Fruit fly (Drosophila melanogaster) whole organism, embryonic: ENCODE results near the gene CG32590.

Experiments
- B-H1 ChIP-seq: fragments of 200-800 bp; sonication (Bioruptor generic); IDR thresholded peaks from 3 replicates; pipeline ENCODE4 v1.3.6; 2022; ENCODE audit warnings: missing biosample characterization, missing genetic modification characterization
- CG10267 ChIP-seq: fragments of 200-800 bp; sonication (Bioruptor generic); optimal IDR thresholded peaks from 2 replicates; lab custom pipeline; 2018; ENCODE audit warnings: missing biosample characterization, mild to moderate bottlenecking, missing genetic modification characterization, moderate library complexity
- CG10321 ChIP-seq: fragments of 200-800 bp; sonication (Bioruptor generic); IDR thresholded peaks from 2 replicates; pipeline ENCODE4 v1.3.6; 2022; ENCODE audit warnings: missing biosample characterization, missing genetic modification characterization
- CG13894 ChIP-seq: fragments of 200-800 bp; sonication (Bioruptor generic); optimal IDR thresholded peaks from 3 replicates; lab custom pipeline; 2018; ENCODE audit warnings: missing biosample characterization, mild to moderate bottlenecking, missing genetic modification characterization, moderate library complexity
- CG14014 ChIP-seq: fragments of 200-800 bp; sonication (Bioruptor generic); IDR thresholded peaks from 2 replicates; pipeline ENCODE4 v1.3.6; 2022; ENCODE audit warnings: missing biosample characterization, missing genetic modification characterization
- CG15011 ChIP-seq: fragments of 200-800 bp; sonication (Bioruptor generic); optimal IDR thresholded peaks from 3 replicates; lab custom pipeline; 2018; ENCODE audit warnings: missing biosample characterization, mild to moderate bottlenecking, missing genetic modification characterization
- CG15269 ChIP-seq: fragments of 200-800 bp; sonication (Bioruptor generic); optimal IDR thresholded peaks from 2 replicates; lab custom pipeline; 2018; ENCODE audit warnings: missing biosample characterization, mild to moderate bottlenecking, missing genetic modification characterization, moderate library complexity
- CG2889 ChIP-seq: fragments of 200-800 bp; sonication (Bioruptor generic); IDR thresholded peaks from 3 replicates; pipeline ENCODE4 v1.3.6; 2022; ENCODE audit warnings: missing biosample characterization, missing genetic modification characterization
- CG31365 ChIP-seq: fragments of 200-800 bp; sonication (Bioruptor generic); optimal IDR thresholded peaks from 2 replicates; lab custom pipeline; 2018; ENCODE audit warnings: missing biosample characterization, mild to moderate bottlenecking, missing genetic modification characterization
- CG31388 ChIP-seq: fragments of 200-800 bp; sonication (Bioruptor generic); optimal IDR thresholded peaks from 2 replicates; lab custom pipeline; 2016; ENCODE audit warnings: missing biosample characterization, missing genetic modification characterization
- CG34376 ChIP-seq: fragments of 200-800 bp; sonication (Bioruptor generic); optimal IDR thresholded peaks from 2 replicates; lab custom pipeline; 2018; ENCODE audit warnings: missing biosample characterization, mild to moderate bottlenecking, missing genetic modification characterization
- CG4282 ChIP-seq: fragments of 200-800 bp; sonication (Bioruptor generic); optimal IDR thresholded peaks from 2 replicates; lab custom pipeline; 2016; ENCODE audit warnings: missing biosample characterization, missing genetic modification characterization
- CG9609 ChIP-seq: fragments of 200-800 bp; sonication (Bioruptor generic); optimal IDR thresholded peaks from 3 replicates; lab custom pipeline; 2016; ENCODE audit warnings: missing biosample characterization, missing genetic modification characterization
- Dip3 ChIP-seq: fragments of 200-800 bp; sonication (Bioruptor generic); optimal IDR thresholded peaks from 3 replicates; lab custom pipeline; 2016; ENCODE audit warnings: missing biosample characterization, missing genetic modification characterization
- HLH4C ChIP-seq: fragments of 200-800 bp; sonication (Bioruptor generic); IDR thresholded peaks from 3 replicates; pipeline ENCODE4 v1.3.6; 2022; ENCODE audit warnings: missing biosample characterization, missing genetic modification characterization; ENCODE audit not compliant: partially characterized antibody
- Hr51 ChIP-seq, 2 experiments: fragments of 200-800 bp; sonication (Bioruptor generic); optimal IDR thresholded peaks; 2 replicates in 1 of 2; 3 replicates in 1 of 2; lab custom pipeline; 2016 to 2018; ENCODE audit warnings: missing biosample characterization in 2 of 2, missing genetic modification characterization in 2 of 2, mild to moderate bottlenecking in 1 of 2, moderate library complexity in 1 of 2
- Lpt ChIP-seq: fragments of >200 bp; optimal IDR thresholded peaks from 2 replicates; lab custom pipeline; 2018; ENCODE audit warnings: missing biosample characterization, missing genetic modification characterization
- Med ChIP-seq: fragments of 200-800 bp; sonication (Bioruptor generic); peaks from one replicate; lab custom pipeline; 2016; ENCODE audit warnings: missing biosample characterization, missing genetic modification characterization, mild to moderate bottlenecking, inconsistent platforms, moderate library complexity
- NC2β ChIP-seq: fragments of 200-800 bp; sonication (Bioruptor generic); optimal IDR thresholded peaks from 2 replicates; lab custom pipeline; 2016; ENCODE audit warnings: missing biosample characterization, missing genetic modification characterization
- Nf-YB ChIP-seq: fragments of 200-800 bp; sonication (Bioruptor generic); optimal IDR thresholded peaks from 3 replicates; lab custom pipeline; 2019; ENCODE audit warnings: missing biosample characterization, mild to moderate bottlenecking, missing genetic modification characterization, moderate library complexity
- Pdp1 ChIP-seq, 2 experiments: fragments of 200-800 bp; sonication (Bioruptor generic); optimal IDR thresholded peaks; 3 replicates each; lab custom pipeline; 2016; ENCODE audit warnings: missing biosample characterization in 2 of 2, missing genetic modification characterization in 2 of 2, mild to moderate bottlenecking in 1 of 2, moderate library complexity in 1 of 2
- TFAM ChIP-seq: fragments of 200-800 bp; sonication (Bioruptor generic); optimal IDR thresholded peaks from 2 replicates; lab custom pipeline; 2017; ENCODE audit warnings: missing biosample characterization, missing genetic modification characterization, inconsistent platforms
- Trl ChIP-seq, 3 experiments: fragments of >200 bp in 2 of 3; fragments of 200-800 bp in 1 of 3; sonication (Bioruptor generic) in 1 of 3; optimal IDR thresholded peaks; 2 replicates in 1 of 3; 3 replicates in 2 of 3; lab custom pipeline; 2016 to 2017; ENCODE audit warnings: missing biosample characterization in 1 of 3, missing genetic modification characterization in 1 of 3
- bab2 ChIP-seq: fragments of 200-800 bp; sonication (Bioruptor generic); optimal IDR thresholded peaks from 2 replicates; lab custom pipeline; 2016; ENCODE audit warnings: missing biosample characterization, missing genetic modification characterization
- chinmo ChIP-seq: fragments of 200-800 bp; sonication (Bioruptor generic); IDR thresholded peaks from 4 replicates; pipeline ENCODE4 v1.3.6; 2022; ENCODE audit warnings: missing biosample characterization, missing genetic modification characterization; ENCODE audit not compliant: partially characterized antibody
- corto ChIP-seq: fragments of 200-800 bp; sonication (Bioruptor generic); optimal IDR thresholded peaks from 2 replicates; lab custom pipeline; 2016; ENCODE audit warnings: missing biosample characterization, mild to moderate bottlenecking, missing genetic modification characterization, moderate library complexity
- esg ChIP-seq: fragments of 200-800 bp; sonication (Bioruptor generic); conservative IDR thresholded peaks from 2 replicates; pipeline ENCODE4 v1.3.6; 2022; ENCODE audit warnings: missing biosample characterization, missing genetic modification characterization
- exex ChIP-seq: fragments of 200-800 bp; sonication (Bioruptor generic); optimal IDR thresholded peaks from 4 replicates; lab custom pipeline; 2018; ENCODE audit warnings: missing biosample characterization, mild to moderate bottlenecking, missing genetic modification characterization, moderate library complexity
- fru ChIP-seq: fragments of >200 bp; optimal IDR thresholded peaks from 2 replicates; lab custom pipeline; 2017
- ftz-f1 ChIP-seq: fragments of 200-800 bp; sonication (Bioruptor generic); optimal IDR thresholded peaks from 2 replicates; lab custom pipeline; 2016; ENCODE audit warnings: missing biosample characterization, missing genetic modification characterization
- oc ChIP-seq: fragments of 200-800 bp; sonication (Bioruptor generic); optimal IDR thresholded peaks from 2 replicates; lab custom pipeline; 2018; ENCODE audit warnings: missing biosample characterization, mild to moderate bottlenecking, missing genetic modification characterization, moderate library complexity
- ro ChIP-seq: fragments of 200-800 bp; sonication (Bioruptor generic); IDR thresholded peaks from 2 replicates; pipeline ENCODE4 v1.3.6; 2022; ENCODE audit warnings: missing biosample characterization, missing genetic modification characterization
- schlank ChIP-seq: fragments of 200-800 bp; sonication (Bioruptor generic); optimal IDR thresholded peaks from 2 replicates; lab custom pipeline; 2018; ENCODE audit warnings: missing biosample characterization, mild to moderate bottlenecking, missing genetic modification characterization
- sd ChIP-seq: fragments of 200-800 bp; sonication (Bioruptor generic); optimal IDR thresholded peaks from 3 replicates; lab custom pipeline; 2018; ENCODE audit warnings: missing biosample characterization, mild to moderate bottlenecking, missing genetic modification characterization, moderate library complexity
- sens ChIP-seq: fragments of 200-800 bp; sonication (Bioruptor generic); peaks from one replicate; lab custom pipeline; 2016; ENCODE audit warnings: missing biosample characterization, missing genetic modification characterization
- sob ChIP-seq: fragments of 200-800 bp; sonication (Bioruptor generic); IDR thresholded peaks from 2 replicates; pipeline ENCODE4 v1.3.6; 2022; ENCODE audit warnings: missing biosample characterization, missing genetic modification characterization
- sqz ChIP-seq: fragments of 200-800 bp; sonication (Bioruptor generic); optimal IDR thresholded peaks from 3 replicates; lab custom pipeline; 2018; ENCODE audit warnings: missing biosample characterization, mild to moderate bottlenecking, missing genetic modification characterization
- tup ChIP-seq: fragments of 200-800 bp; sonication (Bioruptor generic); optimal IDR thresholded peaks from 2 replicates; lab custom pipeline; 2016; ENCODE audit warnings: missing biosample characterization, mild to moderate bottlenecking, missing genetic modification characterization, moderate library complexity
- vvl ChIP-seq: fragments of 200-800 bp; sonication (Bioruptor generic); IDR thresholded peaks from 2 replicates; pipeline ENCODE4 v1.3.6; 2022; ENCODE audit warnings: missing biosample characterization, missing genetic modification characterization
- wor ChIP-seq: fragments of 200-800 bp; sonication (Bioruptor generic); IDR thresholded peaks from 2 replicates; pipeline ENCODE4 v1.3.6; 2022; ENCODE audit warnings: missing biosample characterization, missing genetic modification characterization
- zen ChIP-seq: fragments of 200-800 bp; sonication (Bioruptor generic); optimal IDR thresholded peaks from 3 replicates; lab custom pipeline; 2018; ENCODE audit warnings: missing biosample characterization, mild to moderate bottlenecking, missing genetic modification characterization, moderate library complexity

The CG32590 gene

DNA sequence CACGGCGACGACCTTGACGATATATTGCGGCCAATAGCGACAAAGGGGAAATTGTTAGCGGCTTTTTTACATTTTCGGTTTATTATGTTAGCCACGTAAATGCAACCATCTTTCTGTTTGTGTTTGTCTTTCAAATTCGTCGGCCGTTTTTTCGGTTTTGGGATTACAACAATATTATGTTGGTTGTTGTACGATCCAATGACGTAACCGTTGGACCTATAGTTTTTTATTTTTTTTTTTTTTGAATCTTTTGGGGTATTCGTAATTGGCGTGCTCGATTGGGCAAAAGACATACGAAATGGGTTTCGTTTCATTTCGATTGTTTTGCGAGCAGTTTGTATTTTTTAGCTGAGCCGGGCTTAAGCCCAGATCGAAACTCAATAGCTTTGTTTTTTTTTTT lies 28.0 kb upstream of the CG32590 start:
- TF ChIP-seq CG15269 (tag; lab: Kevin White, UChicago) (peak; percentile 42), CG13894 (peak; percentile 50), ftz-f1 (GFP tag; lab: Kevin White, UChicago) (no peak), schlank (no peak), esg (no peak), NC2β (GFP tag; lab: Kevin White, UChicago) (no peak), CG4282 (no peak), ro (GFP tag; lab: Robert Waterston, UW) (no peak), CG2889 (GFP tag; lab: Robert Waterston, UW) (no peak), CG10267 (tag; lab: Kevin White, UChicago) (no peak), CG9609 (GFP tag; lab: Kevin White, UChicago) (no peak), chinmo (GFP tag; lab: Robert Waterston, UW) (0 out of 4 replicates have a peak, but pooled peaks have one; percentile 68), Dip3 (no peak), CG10321 (GFP tag; lab: Robert Waterston, UW) (no peak), CG15011 (GFP tag; lab: Kevin White, UChicago) (no peak), CG31365 (no peak), exex (tag; lab: Kevin White, UChicago) (no peak), tup (GFP tag; lab: Kevin White, UChicago) (no peak), sob (GFP tag; lab: Robert Waterston, UW) (no peak), CG34376 (GFP tag; lab: Kevin White, UChicago) (no peak), CG31388 (GFP tag; lab: Kevin White, UChicago) (no peak), sqz (GFP tag; lab: Kevin White, UChicago) (peak; percentile 71), HLH4C (GFP tag; lab: Robert Waterston, UW) (no peak), CG14014 (GFP tag; lab: Robert Waterston, UW) (no peak), B-H1 (GFP tag; lab: Robert Waterston, UW) (no peak), TFAM (no peak), Hr51 (GFP tag; optimal IDR thresholded peaks at IDR 0.05; lab: Kevin White, UChicago) (no peak), zen (tag; lab: Kevin White, UChicago) (no peak), bab2 (GFP tag; lab: Kevin White, UChicago) (no peak), Lpt (GFP tag; lab: Kevin White, UChicago) (no peak), Pdp1 (GFP tag; optimal IDR thresholded peaks at IDR 0.05; lab: Kevin White, UChicago) (peak in 1 of 2 experiments; percentile 68), wor (GFP tag; lab: Robert Waterston, UW) (no peak), oc (tag; lab: Kevin White, UChicago) (peak; percentile 20), Nf-YB (GFP tag; lab: Kevin White, UChicago) (peak; percentile 6), Trl (optimal IDR thresholded peaks at IDR 0.05; lab: Kevin White, UChicago) (no peak), Trl (GFP tag; optimal IDR thresholded peaks at IDR 0.05; lab: Kevin White, UChicago) (no peak)

DNA sequence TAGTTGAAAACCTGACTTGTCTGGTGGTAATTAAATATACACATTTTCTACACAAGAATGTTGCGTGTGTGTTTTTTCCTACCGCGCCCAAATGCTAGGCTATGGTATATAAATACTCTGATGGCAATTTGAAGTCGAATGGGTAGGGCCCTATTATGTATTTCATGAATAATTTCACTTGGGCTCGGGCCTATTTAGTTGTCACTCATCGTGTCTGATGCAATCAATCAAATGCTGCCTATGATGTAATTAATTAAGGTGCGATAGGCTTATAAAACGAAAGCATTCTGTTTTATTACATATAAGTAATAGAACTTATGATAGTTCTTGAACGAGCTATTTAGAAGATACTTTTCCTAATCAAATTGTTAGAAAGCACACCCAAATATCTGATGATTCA lies 23.6 kb upstream of the CG32590 start:
- TF ChIP-seq fru (lab: Kevin White, UChicago): no peak
- TF ChIP-seq sens (GFP tag; lab: Kevin White, UChicago): peak; percentile 69
- TF ChIP-seq vvl (GFP tag; lab: Robert Waterston, UW): 0 out of 2 replicates have a peak, but pooled peaks have one; percentile 26
- peak; percentile 44 for TF ChIP-seq sd (tag; lab: Kevin White, UChicago)
- peak; percentile 25 for TF ChIP-seq Med
- TF ChIP-seq corto (GFP tag; lab: Kevin White, UChicago): no peak
- TF ChIP-seq Pdp1 (GFP tag; optimal IDR thresholded peaks at IDR 0.05; lab: Kevin White, UChicago): peak in 1 of 2 experiments; percentile 59
